Fruit fly (Drosophila melanogaster): ENCODE data around the gene Psf1.

dm6 chr3L:1218596-1218995 lies 28.9 kb downstream of the Psf1 start, which contains the start of gene LysP:
- TF ChIP-seq CTCF (optimal IDR thresholded peaks at IDR 0.05) (no peak), CG8478 (optimal IDR thresholded peaks at IDR 0.05) (no peak)

Measured in S2 (cell line).